Worm (Caenorhabditis elegans) whole organism, late embryonic: ENCODE results near the gene F07G6.5.

Source experiments
- C38D4.7 ChIP-seq: fragments of 200-800 bp; sonication (Bioruptor generic); optimal IDR thresholded peaks from 2 replicates; lab custom pipeline; 2018; ENCODE audit warnings: mild to moderate bottlenecking, missing genetic modification characterization, moderate library complexity, missing compliant biosample characterization
- ama-1 ChIP-seq: fragments of 150-350 bp; optimal IDR thresholded peaks from 2 replicates; lab custom pipeline; 2014
- ceh-14 ChIP-seq: sonication (generic microtip); optimal IDR thresholded peaks from 2 replicates; lab custom pipeline; 2016; ENCODE audit warnings: missing genotype, missing genetic modification characterization, missing compliant biosample characterization
- ceh-45 ChIP-seq: fragments of 200-800 bp; sonication (Bioruptor generic); IDR thresholded peaks from 2 replicates; pipeline ENCODE4 v1.3.6; 2022; ENCODE audit warnings: missing genetic modification reagents, missing genetic modification characterization, missing compliant biosample characterization
- dmd-4 ChIP-seq: sonication (generic microtip); optimal IDR thresholded peaks from 2 replicates; lab custom pipeline; 2016; ENCODE audit warnings: borderline replicate concordance, missing genetic modification characterization, missing compliant biosample characterization
- hlh-13 ChIP-seq: fragments of 200-800 bp; sonication (Bioruptor generic); optimal IDR thresholded peaks from 2 replicates; lab custom pipeline; 2018; ENCODE audit warnings: mild to moderate bottlenecking, missing genetic modification characterization, missing compliant biosample characterization
- hlh-6 ChIP-seq: sonication (generic microtip); optimal IDR thresholded peaks from 2 replicates; lab custom pipeline; 2016; ENCODE audit warnings: missing genotype, missing genetic modification characterization, missing compliant biosample characterization
- hlh-8 ChIP-seq: sonication (generic microtip); optimal IDR thresholded peaks from 2 replicates; lab custom pipeline; 2016; ENCODE audit warnings: missing genotype, missing genetic modification characterization, missing compliant biosample characterization
- nhr-11 ChIP-seq: fragments of 150-350 bp; optimal IDR thresholded peaks from 2 replicates; lab custom pipeline; 2014; ENCODE audit warnings: missing biosample characterization, missing genetic modification characterization
- npax-4 ChIP-seq: sonication (generic microtip); optimal IDR thresholded peaks from 2 replicates; lab custom pipeline; 2016; ENCODE audit warnings: missing genetic modification characterization, missing compliant biosample characterization
- pag-3 ChIP-seq: sonication (generic microtip); optimal IDR thresholded peaks from 2 replicates; lab custom pipeline; 2016; ENCODE audit warnings: missing compliant biosample characterization, missing genetic modification characterization, borderline replicate concordance
- pat-9 ChIP-seq: fragments of 200-800 bp; sonication (Bioruptor generic); optimal IDR thresholded peaks from 2 replicates; lab custom pipeline; 2018; ENCODE audit warnings: mild to moderate bottlenecking, missing genetic modification characterization, moderate library complexity, missing compliant biosample characterization
- sdc-2 ChIP-seq: sonication (generic microtip); optimal IDR thresholded peaks from 2 replicates; lab custom pipeline; 2016; ENCODE audit warnings: missing genotype, missing genetic modification characterization, missing compliant biosample characterization
- sox-2 ChIP-seq: fragments of 200-800 bp; sonication (Bioruptor generic); IDR thresholded peaks from 2 replicates; pipeline ENCODE4 v1.3.6; 2022; ENCODE audit warnings: missing genetic modification reagents, missing genetic modification characterization, missing compliant biosample characterization
- unc-55 ChIP-seq: sonication (generic microtip); optimal IDR thresholded peaks from 2 replicates; lab custom pipeline; 2017; ENCODE audit warnings: missing biosample characterization, missing genetic modification reagents, missing genetic modification characterization

The F07G6.5 gene

ce11 chrX:1675879-1676278, 30.6 kb downstream of the F07G6.5 start:
- no peak for TF ChIP-seq ama-1 (lab: Kevin White, UChicago)
- TF ChIP-seq hlh-8: no peak
- no peak for TF ChIP-seq npax-4 (tag; lab: Kevin White, UChicago)
- no peak for TF ChIP-seq nhr-11 (tag; lab: Kevin White, UChicago)
- TF ChIP-seq, all 69 proteins: peak for 0

ce11 chrX:1674056-1674455, 32.4 kb downstream of the F07G6.5 start, which contains the start of gene tbx-31:
tbx-31 (minus strand) TSS chrX:1674156.
- TF ChIP-seq ceh-45 (GFP tag; lab: Robert Waterston, UW): no peak
- no peak for TF ChIP-seq sox-2 (GFP tag; lab: Robert Waterston, UW)
- TF ChIP-seq pag-3 (tag; lab: Kevin White, UChicago): no peak

ce11 chrX:1668748-1669147, 37.7 kb downstream of the F07G6.5 start, which contains the start of gene R09H3.3:
R09H3.3 (minus strand) TSS chrX:1668848.
- no peak for TF ChIP-seq dmd-4 (tag; lab: Kevin White, UChicago)

ce11 chrX:1667056-1667455, 39.4 kb downstream of the F07G6.5 start:
- TF ChIP-seq C38D4.7: no peak
- TF ChIP-seq unc-55: no peak
- no peak for TF ChIP-seq pat-9
- no peak for TF ChIP-seq hlh-13 (GFP tag; lab: Kevin White, UChicago)
- no peak for TF ChIP-seq ceh-14

- TF ChIP-seq pag-3 (tag; lab: Kevin White, UChicago) (no peak), sdc-2 (tag; lab: Kevin White, UChicago) (no peak), hlh-6 (tag; lab: Kevin White, UChicago) (no peak)
Observed at ce11 chrX:1664925-1665324, 41.5 kb downstream of the F07G6.5 start, which contains the start of gene R09H3.2. R09H3.2 (minus strand) TSS chrX:1665025.
